Comparison of ENCODE assay signal across 1 fruit fly cellular context in genomic region chr2L:8541469-8542233, dm6.
A peak's percentile ranks its signal among the peaks of the same experiment; 100 is the strongest.
TF ChIP-seq lines count a peak whose summit lies in the region.

Gene Sema1a, plus strand, starts transcription at chr2L:8542147.

TF ChIP-seq in whole organism, embryonic, 481 proteins besides CTCF, POLR2A, EP300 and RAD21 (continued from another document and continues in another):
- TF ChIP-seq ham (GFP tag; IDR thresholded peaks at IDR 0.05; lab: Robert Waterston, UW) (no peak), sug (tag; optimal IDR thresholded peaks at IDR 0.05; lab: Kevin White, UChicago) (peak; percentile 51), Ets65A (GFP tag; lab: Kevin White, UChicago) (peak; percentile 94), Dek (tag; optimal IDR thresholded peaks at IDR 0.05; lab: Kevin White, UChicago) (peak; percentile 49), ase (GFP tag; IDR thresholded peaks at IDR 0.05; lab: Robert Waterston, UW) (no peak; the same call in 2 of the 3 replicates), Oli (tag; optimal IDR thresholded peaks at IDR 0.05; lab: Kevin White, UChicago) (peak; percentile 74), NC2β (GFP tag; optimal IDR thresholded peaks at IDR 0.05; lab: Kevin White, UChicago) (peak; percentile 19), sens-2 (GFP tag; IDR thresholded peaks at IDR 0.05; lab: Robert Waterston, UW) (no peak; the same call in 1 of the 2 replicates), CG14965 (GFP tag; optimal IDR thresholded peaks at IDR 0.05; lab: Kevin White, UChicago; ENCODE audit: borderline replicate concordance) (no peak), stc (GFP tag; IDR thresholded peaks at IDR 0.05; lab: Robert Waterston, UW) (peak; percentile 44; the same call in 1 of the 2 replicates), p53 (GFP tag; optimal IDR thresholded peaks at IDR 0.05; lab: Kevin White, UChicago) (no peak), Hr39 (optimal IDR thresholded peaks at IDR 0.05; lab: Kevin White, UChicago) (no peak), CG8944 (GFP tag; optimal IDR thresholded peaks at IDR 0.05; lab: Kevin White, UChicago) (peak; percentile 28), Vsx1 (GFP tag; optimal IDR thresholded peaks at IDR 0.05; lab: Kevin White, UChicago) (no peak), GATAe (GFP tag; conservative IDR thresholded peaks at IDR 0.05; lab: Robert Waterston, UW) (peak; percentile 39; the same call in 1 of the 2 replicates), Sry-β (GFP tag; optimal IDR thresholded peaks at IDR 0.05; lab: Kevin White, UChicago) (no peak), CG7745 (tag; optimal IDR thresholded peaks at IDR 0.05; lab: Kevin White, UChicago) (peak; percentile 9), bigmax (GFP tag; optimal IDR thresholded peaks at IDR 0.05; lab: Kevin White, UChicago) (no peak), CG14050 (GFP tag; IDR thresholded peaks at IDR 0.05; lab: Robert Waterston, UW) (peak; percentile 45; the same call in 2 of the 3 replicates), dmrt11E (tag; optimal IDR thresholded peaks at IDR 0.05; lab: Kevin White, UChicago) (peak; percentile 18), Chrac-16 (GFP tag; optimal IDR thresholded peaks at IDR 0.05; lab: Kevin White, UChicago) (peak; percentile 37), cwo (GFP tag; optimal IDR thresholded peaks at IDR 0.05; lab: Kevin White, UChicago) (no peak), HmgD (GFP tag; optimal IDR thresholded peaks at IDR 0.05; lab: Kevin White, UChicago) (no peak), otp (GFP tag; IDR thresholded peaks at IDR 0.05; lab: Robert Waterston, UW) (no peak; the same call in 2 of the 3 replicates), Ada2b (GFP tag; IDR thresholded peaks at IDR 0.05; lab: Robert Waterston, UW) (peak; percentile 68), ERR (GFP tag; optimal IDR thresholded peaks at IDR 0.05; lab: Kevin White, UChicago) (no peak), CG4707 (GFP tag; optimal IDR thresholded peaks at IDR 0.05; lab: Kevin White, UChicago) (peak; percentile 25), Ets97D (GFP tag; optimal IDR thresholded peaks at IDR 0.05; lab: Kevin White, UChicago) (peak; percentile 36), sima (GFP tag; optimal IDR thresholded peaks at IDR 0.05; lab: Kevin White, UChicago) (no peak), crp (GFP tag; optimal IDR thresholded peaks at IDR 0.05; lab: Kevin White, UChicago) (no peak), vfl (GFP tag; optimal IDR thresholded peaks at IDR 0.05; lab: Kevin White, UChicago) (peak; percentile 49), Xrp1 (GFP tag; IDR thresholded peaks at IDR 0.05; lab: Robert Waterston, UW) (peak; percentile 74), CG31441 (GFP tag; IDR thresholded peaks at IDR 0.05; lab: Robert Waterston, UW) (peak; percentile 51; the same call in 1 of the 2 replicates), CG15601 (tag; optimal IDR thresholded peaks at IDR 0.05; lab: Kevin White, UChicago) (peak; percentile 34), Spps (tag; optimal IDR thresholded peaks at IDR 0.05; lab: Kevin White, UChicago) (no peak), CG18011 (GFP tag; optimal IDR thresholded peaks at IDR 0.05; lab: Kevin White, UChicago) (no peak), CG8290 (GFP tag; optimal IDR thresholded peaks at IDR 0.05; lab: Kevin White, UChicago) (peak; percentile 65), CG8290 (tag; optimal IDR thresholded peaks at IDR 0.05; lab: Kevin White, UChicago) (peak; percentile 35 to 89), Max (GFP tag; optimal IDR thresholded peaks at IDR 0.05; lab: Kevin White, UChicago) (no peak), CG2875 (GFP tag; optimal IDR thresholded peaks at IDR 0.05; lab: Kevin White, UChicago) (peak; percentile 12), CG3995 (GFP tag; optimal IDR thresholded peaks at IDR 0.05; lab: Kevin White, UChicago) (no peak), aop (GFP tag; IDR thresholded peaks at IDR 0.05; lab: Robert Waterston, UW) (no peak), Dip2 (GFP tag; IDR thresholded peaks at IDR 0.05; lab: Robert Waterston, UW) (no peak), lbe (GFP tag; optimal IDR thresholded peaks at IDR 0.05; lab: Kevin White, UChicago) (no peak), Awh (GFP tag; IDR thresholded peaks at IDR 0.05; lab: Robert Waterston, UW) (peak; percentile 57; the same call in 1 of the 2 replicates), Nf-YC (tag; optimal IDR thresholded peaks at IDR 0.05; lab: Kevin White, UChicago) (peak; percentile 27), BEAF-32 (GFP tag; optimal IDR thresholded peaks at IDR 0.05; lab: Kevin White, UChicago) (no peak), sob (GFP tag; IDR thresholded peaks at IDR 0.05; lab: Robert Waterston, UW) (peak; percentile 75; the same call in 1 of the 2 replicates), CG13296 (GFP tag; optimal IDR thresholded peaks at IDR 0.05; lab: Kevin White, UChicago) (peak; percentile 55), CoRest (tag; optimal IDR thresholded peaks at IDR 0.05; lab: Kevin White, UChicago) (peak; percentile 87), disco-r (GFP tag; optimal IDR thresholded peaks at IDR 0.05; lab: Kevin White, UChicago) (peak; percentile 33), Opbp (GFP tag; IDR thresholded peaks at IDR 0.05; lab: Robert Waterston, UW; ENCODE audit: partially characterized antibody) (peak; percentile 86), E2f1 (GFP tag; IDR thresholded peaks at IDR 0.05; lab: Robert Waterston, UW) (peak; percentile 71), Mes4 (GFP tag; optimal IDR thresholded peaks at IDR 0.05; lab: Kevin White, UChicago) (peak; percentile 53), nmo (GFP tag; optimal IDR thresholded peaks at IDR 0.05; lab: Kevin White, UChicago) (peak; percentile 36), Mad (GFP tag; optimal IDR thresholded peaks at IDR 0.05; lab: Kevin White, UChicago) (no peak), CG32772 (GFP tag; IDR thresholded peaks at IDR 0.05; lab: Robert Waterston, UW) (no peak; the same call in 1 of the 2 replicates), CG9437 (GFP tag; optimal IDR thresholded peaks at IDR 0.05; lab: Kevin White, UChicago) (no peak), CG17186 (GFP tag; optimal IDR thresholded peaks at IDR 0.05; lab: Kevin White, UChicago) (no peak), CG14441 (GFP tag; IDR thresholded peaks at IDR 0.05; lab: Robert Waterston, UW) (peak; percentile 80), dpn (GFP tag; optimal IDR thresholded peaks at IDR 0.05; lab: Kevin White, UChicago) (peak; percentile 49 to 66), B-H2 (GFP tag; optimal IDR thresholded peaks at IDR 0.05; lab: Kevin White, UChicago) (no peak), Hmr (GFP tag; optimal IDR thresholded peaks at IDR 0.05; lab: Kevin White, UChicago) (peak; percentile 67), wor (GFP tag; IDR thresholded peaks at IDR 0.05; lab: Robert Waterston, UW) (no peak), CG15479 (GFP tag; optimal IDR thresholded peaks at IDR 0.05; lab: Kevin White, UChicago) (no peak), ind (GFP tag; optimal IDR thresholded peaks at IDR 0.05; lab: Kevin White, UChicago) (peak; percentile 51), CG13287 (GFP tag; IDR thresholded peaks at IDR 0.05; lab: Robert Waterston, UW; ENCODE audit: partially characterized antibody) (peak; percentile 75), cato (GFP tag; optimal IDR thresholded peaks at IDR 0.05; lab: Kevin White, UChicago; ENCODE audit: borderline replicate concordance) (peak; percentile 43), lilli (GFP tag; optimal IDR thresholded peaks at IDR 0.05; lab: Kevin White, UChicago) (peak; percentile 71), run (tag; optimal IDR thresholded peaks at IDR 0.05; lab: Kevin White, UChicago) (peak; percentile 48), wek (GFP tag; optimal IDR thresholded peaks at IDR 0.05; lab: Kevin White, UChicago) (peak; percentile 40), CG15514 (GFP tag; optimal IDR thresholded peaks at IDR 0.05; lab: Kevin White, UChicago) (peak; percentile 46), trem (tag; optimal IDR thresholded peaks at IDR 0.05; lab: Kevin White, UChicago) (peak; percentile 42), ATbp (GFP tag; optimal IDR thresholded peaks at IDR 0.05; lab: Kevin White, UChicago) (peak; percentile 46), CG17359 (tag; optimal IDR thresholded peaks at IDR 0.05; lab: Kevin White, UChicago) (peak; percentile 57), Abd-B (GFP tag; optimal IDR thresholded peaks at IDR 0.05; lab: Kevin White, UChicago) (peak; percentile 35), Rx (GFP tag; IDR thresholded peaks at IDR 0.05; lab: Robert Waterston, UW) (no peak; the same call in 1 of the 2 replicates), wdn (GFP tag; IDR thresholded peaks at IDR 0.05; lab: Robert Waterston, UW) (peak; percentile 69; the same call in 1 of the 2 replicates), maf-S (GFP tag; optimal IDR thresholded peaks at IDR 0.05; lab: Kevin White, UChicago) (no peak), pros (GFP tag; optimal IDR thresholded peaks at IDR 0.05; lab: Kevin White, UChicago) (no peak), HLHmδ (GFP tag; optimal IDR thresholded peaks at IDR 0.05; lab: Kevin White, UChicago) (no peak), CG11093 (GFP tag; IDR thresholded peaks at IDR 0.05; lab: Robert Waterston, UW) (no peak), CG11695 (GFP tag; IDR thresholded peaks at IDR 0.05; lab: Robert Waterston, UW) (peak; percentile 58), tgo (GFP tag; IDR thresholded peaks at IDR 0.05; lab: Robert Waterston, UW) (peak; percentile 52), CG2199 (GFP tag; IDR thresholded peaks at IDR 0.05; lab: Robert Waterston, UW) (peak; percentile 68; the same call in 2 of the 3 replicates), sna (GFP tag; IDR thresholded peaks at IDR 0.05; lab: Robert Waterston, UW; ENCODE audit: partially characterized antibody) (peak; percentile 81), CG17612 (GFP tag; IDR thresholded peaks at IDR 0.05; lab: Robert Waterston, UW) (no peak), sc (optimal IDR thresholded peaks at IDR 0.05; lab: Kevin White, UChicago) (no peak), sc (GFP tag; optimal IDR thresholded peaks at IDR 0.05; lab: Kevin White, UChicago) (no peak), yki (optimal IDR thresholded peaks at IDR 0.05; lab: Kevin White, UChicago) (no peak), CG30020 (tag; optimal IDR thresholded peaks at IDR 0.05; lab: Kevin White, UChicago) (peak; percentile 31), cg (GFP tag; optimal IDR thresholded peaks at IDR 0.05; lab: Kevin White, UChicago) (peak; percentile 62), seq (GFP tag; IDR thresholded peaks at IDR 0.05; lab: Robert Waterston, UW) (peak; percentile 30), CG7928 (GFP tag; optimal IDR thresholded peaks at IDR 0.05; lab: Kevin White, UChicago) (no peak), CG14710 (tag; optimal IDR thresholded peaks at IDR 0.05; lab: Kevin White, UChicago) (peak; percentile 56), phol (tag; optimal IDR thresholded peaks at IDR 0.05; lab: Kevin White, UChicago) (peak; percentile 36), Aef1 (GFP tag; IDR thresholded peaks at IDR 0.05; lab: Robert Waterston, UW) (peak; percentile 73; the same call in 2 of the 3 replicates), Blimp-1 (GFP tag; optimal IDR thresholded peaks at IDR 0.05; lab: Kevin White, UChicago) (peak; percentile 47), scrt (GFP tag; optimal IDR thresholded peaks at IDR 0.05; lab: Kevin White, UChicago) (peak; percentile 54), gce (GFP tag; IDR thresholded peaks at IDR 0.05; lab: Robert Waterston, UW) (no peak), CG11560 (tag; IDR thresholded peaks at IDR 0.05; lab: Robert Waterston, UW) (no peak), CG10267 (tag; optimal IDR thresholded peaks at IDR 0.05; lab: Kevin White, UChicago) (peak; percentile 36), emc (GFP tag; optimal IDR thresholded peaks at IDR 0.05; lab: Kevin White, UChicago) (peak; percentile 4), Taf1 (GFP tag; IDR thresholded peaks at IDR 0.05; lab: Robert Waterston, UW) (peak; percentile 53), sqz (GFP tag; optimal IDR thresholded peaks at IDR 0.05; lab: Kevin White, UChicago) (peak; percentile 32), CG11696 (GFP tag; IDR thresholded peaks at IDR 0.05; lab: Robert Waterston, UW) (0 out of 2 replicates have a peak, but pooled peaks have one; percentile 44), ara (GFP tag; IDR thresholded peaks at IDR 0.05; lab: Robert Waterston, UW) (no peak), pho (GFP tag; optimal IDR thresholded peaks at IDR 0.05; lab: Kevin White, UChicago) (peak; percentile 79), CG4360 (GFP tag; IDR thresholded peaks at IDR 0.05; lab: Robert Waterston, UW) (no peak), dm (GFP tag; optimal IDR thresholded peaks at IDR 0.05; lab: Kevin White, UChicago) (peak; percentile 14), sd (tag; optimal IDR thresholded peaks at IDR 0.05; lab: Kevin White, UChicago) (peak; percentile 88), B-H1 (GFP tag; IDR thresholded peaks at IDR 0.05; lab: Robert Waterston, UW) (peak; percentile 46; the same call in 1 of the 3 replicates), br (optimal IDR thresholded peaks at IDR 0.05; lab: Kevin White, UChicago) (no peak), CG6654 (GFP tag; optimal IDR thresholded peaks at IDR 0.05; lab: Kevin White, UChicago) (no peak), CG1792 (GFP tag; optimal IDR thresholded peaks at IDR 0.05; lab: Kevin White, UChicago) (no peak), CG10462 (GFP tag; optimal IDR thresholded peaks at IDR 0.05; lab: Kevin White, UChicago) (no peak), CG6272 (GFP tag; IDR thresholded peaks at IDR 0.05; lab: Robert Waterston, UW) (peak; percentile 50; the same call in 1 of the 2 replicates), Dbx (GFP tag; IDR thresholded peaks at IDR 0.05; lab: Robert Waterston, UW) (peak; percentile 73; the same call in 2 of the 3 replicates), CG6254 (GFP tag; optimal IDR thresholded peaks at IDR 0.05; lab: Kevin White, UChicago) (peak; percentile 58), dan (GFP tag; IDR thresholded peaks at IDR 0.05; lab: Robert Waterston, UW) (no peak), CG13123 (GFP tag; optimal IDR thresholded peaks at IDR 0.05; lab: Kevin White, UChicago) (peak; percentile 41), Ssrp (tag; optimal IDR thresholded peaks at IDR 0.05; lab: Kevin White, UChicago) (peak; percentile 76), en (GFP tag; optimal IDR thresholded peaks at IDR 0.05; lab: Kevin White, UChicago) (peak; percentile 15), Asciz (GFP tag; optimal IDR thresholded peaks at IDR 0.05; lab: Kevin White, UChicago) (peak; percentile 27), ttk (GFP tag; IDR thresholded peaks at IDR 0.05; lab: Robert Waterston, UW) (no peak; the same call in 1 of the 2 replicates), CG2116 (GFP tag; optimal IDR thresholded peaks at IDR 0.05; lab: Kevin White, UChicago) (peak; percentile 33), tin (GFP tag; optimal IDR thresholded peaks at IDR 0.05; lab: Kevin White, UChicago) (peak; percentile 36), D19A (tag; optimal IDR thresholded peaks at IDR 0.05; lab: Kevin White, UChicago) (peak; percentile 88), CG17829 (tag; optimal IDR thresholded peaks at IDR 0.05; lab: Kevin White, UChicago) (peak; percentile 47), CG34376 (GFP tag; optimal IDR thresholded peaks at IDR 0.05; lab: Kevin White, UChicago) (peak; percentile 25), CG30431 (GFP tag; optimal IDR thresholded peaks at IDR 0.05; lab: Kevin White, UChicago) (peak; percentile 77), CG9932 (GFP tag; IDR thresholded peaks at IDR 0.05; lab: Robert Waterston, UW) (peak; percentile 76)
